Worm (Caenorhabditis elegans) whole organism, L3 larva: ENCODE data around the gene C06H2.7.

Experiments
- R02D3.7 ChIP-seq: fragments of 150-350 bp; optimal IDR thresholded peaks from 2 replicates; lab custom pipeline; 2014; ENCODE audit warnings: missing biosample characterization, missing genetic modification characterization
- ceh-28 ChIP-seq: fragments of 150-350 bp; optimal IDR thresholded peaks from 2 replicates; lab custom pipeline; 2014; ENCODE audit warnings: missing biosample characterization, missing genetic modification reagents, missing genetic modification characterization

DNA sequence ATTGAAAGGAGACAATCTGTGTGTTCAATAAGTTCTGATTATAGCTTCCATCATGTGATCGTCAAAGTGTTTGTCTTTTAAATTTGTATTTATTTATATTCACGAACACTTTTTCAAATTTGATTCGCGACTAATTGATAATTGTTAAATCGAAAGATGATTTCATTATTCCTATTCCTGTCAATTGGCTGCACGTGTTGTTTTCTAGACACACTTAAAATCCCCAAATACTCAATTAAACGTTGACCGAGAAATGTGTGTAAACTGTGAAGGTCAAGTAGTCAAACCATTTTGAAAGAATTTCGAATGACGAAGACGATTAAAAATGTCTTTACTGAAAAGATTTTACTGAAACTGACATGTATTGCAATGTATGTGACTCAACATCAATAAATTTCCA is 36.4 kb upstream of the C06H2.7 start:
- TF ChIP-seq ceh-28 (no peak), R02D3.7 (tag; lab: Kevin White, UChicago) (no peak)
